Fruit fly (Drosophila melanogaster) whole organism, embryonic: Measurements from ENCODE around the gene her.

ENCODE experiments used
- CG11723 ChIP-seq: fragments of 200-800 bp; sonication (Bioruptor generic); optimal IDR thresholded peaks from 2 replicates; lab custom pipeline; 2017; ENCODE audit warnings: missing biosample characterization, mild to moderate bottlenecking, missing genetic modification characterization
- CG14441 ChIP-seq: fragments of 200-800 bp; sonication (Bioruptor generic); IDR thresholded peaks from 2 replicates; pipeline ENCODE4 v1.3.6; 2022; ENCODE audit warnings: missing biosample characterization, missing genetic modification characterization
- CG17361 ChIP-seq: fragments of 200-800 bp; sonication (Bioruptor generic); IDR thresholded peaks from 3 replicates; pipeline ENCODE4 v1.3.6; 2022; ENCODE audit warnings: missing biosample characterization, missing genetic modification characterization
- Dip2 ChIP-seq: fragments of 200-800 bp; sonication (Bioruptor generic); IDR thresholded peaks from 2 replicates; pipeline ENCODE4 v1.3.6; 2022; ENCODE audit warnings: missing biosample characterization, missing genetic modification characterization
- GATAe ChIP-seq: fragments of 200-800 bp; sonication (Bioruptor generic); conservative IDR thresholded peaks from 2 replicates; pipeline ENCODE4 v1.3.6; 2022; ENCODE audit warnings: missing biosample characterization, missing genetic modification characterization
- MBD-R2 ChIP-seq: fragments of 200-800 bp; sonication (Bioruptor generic); IDR thresholded peaks from 2 replicates; pipeline ENCODE4 v1.3.6; 2022; ENCODE audit warnings: missing biosample characterization, missing genetic modification characterization
- Xbp1 ChIP-seq: fragments of 200-800 bp; sonication (Bioruptor generic); optimal IDR thresholded peaks from 3 replicates; lab custom pipeline; 2016; ENCODE audit warnings: missing biosample characterization, mild to moderate bottlenecking, missing genetic modification characterization
- fd3F ChIP-seq: fragments of 200-800 bp; sonication (Bioruptor generic); optimal IDR thresholded peaks from 2 replicates; lab custom pipeline; 2018; ENCODE audit warnings: missing biosample characterization, mild to moderate bottlenecking, missing genetic modification characterization, moderate library complexity
- gcm2 ChIP-seq: fragments of 200-800 bp; sonication (Bioruptor generic); optimal IDR thresholded peaks from 2 replicates; lab custom pipeline; 2016; ENCODE audit warnings: missing biosample characterization, missing genetic modification characterization
- psq ChIP-seq: fragments of 200-800 bp; sonication (Bioruptor generic); optimal IDR thresholded peaks from 2 replicates; lab custom pipeline; 2017; ENCODE audit warnings: missing biosample characterization, missing genetic modification characterization
- slou ChIP-seq: fragments of 200-800 bp; sonication (Bioruptor generic); optimal IDR thresholded peaks from 3 replicates; lab custom pipeline; 2016; ENCODE audit warnings: missing biosample characterization, missing genetic modification characterization

DNA sequence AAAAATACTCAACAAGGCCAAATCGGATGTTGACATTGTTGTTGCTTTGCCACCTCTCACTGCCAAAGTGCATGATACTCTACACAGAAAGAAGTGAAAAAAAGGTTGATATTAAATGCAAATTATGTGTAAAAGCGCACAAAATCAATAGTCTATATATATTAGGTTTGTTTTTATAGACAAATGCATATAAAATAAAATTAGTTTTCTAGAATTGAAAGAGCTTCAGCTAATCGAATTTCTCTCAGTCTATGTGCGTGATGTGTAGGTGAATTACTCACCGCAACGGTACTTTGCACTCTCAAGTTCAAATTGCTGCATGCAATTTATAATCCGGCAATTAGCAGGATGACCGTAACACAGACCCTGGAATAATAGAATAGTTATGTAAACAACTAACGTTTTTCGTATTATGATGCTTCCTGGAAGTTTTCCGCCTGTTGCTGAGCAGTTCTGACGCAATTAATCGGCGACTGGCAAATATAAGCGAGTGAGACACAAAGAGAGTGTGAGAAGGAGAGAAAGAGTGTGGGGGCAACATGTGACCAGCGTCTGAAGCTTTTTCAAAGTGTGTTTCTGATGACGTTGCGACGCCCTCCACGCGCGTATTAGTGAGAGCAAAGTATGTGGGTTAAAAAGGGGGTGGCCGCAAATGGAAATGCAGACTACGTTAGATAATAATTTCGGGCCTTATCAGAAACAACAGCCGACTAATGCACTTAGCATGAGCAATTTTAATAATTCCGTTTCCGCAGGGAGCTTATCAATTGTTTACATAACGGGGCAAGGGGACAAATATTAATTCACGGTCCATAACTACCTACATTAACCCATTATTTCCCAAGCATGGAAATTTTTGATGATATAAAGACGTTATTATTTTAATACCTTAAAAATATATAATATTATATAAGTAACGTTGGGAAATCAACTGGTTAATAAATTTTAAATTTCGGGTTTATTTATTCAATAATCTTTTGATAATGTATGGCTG, 44.0 kb downstream of the her start:
- peak; percentile 71 for TF ChIP-seq gcm2 (GFP tag; lab: Kevin White, UChicago)
- peak; percentile 88 for TF ChIP-seq fd3F
- TF ChIP-seq MBD-R2, result peak; percentile 56; the same call in 1 of the 2 replicates
- peak; percentile 84 for TF ChIP-seq CG11723
- peak; percentile 96 for TF ChIP-seq CG17361 (GFP tag; lab: Robert Waterston, UW)
- peak; percentile 87 for TF ChIP-seq slou (GFP tag; lab: Kevin White, UChicago)
- TF ChIP-seq GATAe, result peak; percentile 77
- TF ChIP-seq psq (GFP tag; lab: Kevin White, UChicago), result peak; percentile 61
- TF ChIP-seq Xbp1 (GFP tag; lab: Kevin White, UChicago), result peak; percentile 96
- TF ChIP-seq CG14441 (GFP tag; lab: Robert Waterston, UW), result peak; percentile 97
- peak; percentile 49; the same call in 1 of the 2 replicates for TF ChIP-seq Dip2
